Fruit fly (Drosophila melanogaster) whole organism, larva: ENCODE results near the gene Pfrx.

Experiments
- noc ChIP-seq: fragments of 200-800 bp; sonication (Bioruptor generic); optimal IDR thresholded peaks from 3 replicates; lab custom pipeline; 2019; ENCODE audit warnings: missing biosample characterization, mild to moderate bottlenecking, missing genetic modification characterization, moderate library complexity

Pfrx gene

DNA sequence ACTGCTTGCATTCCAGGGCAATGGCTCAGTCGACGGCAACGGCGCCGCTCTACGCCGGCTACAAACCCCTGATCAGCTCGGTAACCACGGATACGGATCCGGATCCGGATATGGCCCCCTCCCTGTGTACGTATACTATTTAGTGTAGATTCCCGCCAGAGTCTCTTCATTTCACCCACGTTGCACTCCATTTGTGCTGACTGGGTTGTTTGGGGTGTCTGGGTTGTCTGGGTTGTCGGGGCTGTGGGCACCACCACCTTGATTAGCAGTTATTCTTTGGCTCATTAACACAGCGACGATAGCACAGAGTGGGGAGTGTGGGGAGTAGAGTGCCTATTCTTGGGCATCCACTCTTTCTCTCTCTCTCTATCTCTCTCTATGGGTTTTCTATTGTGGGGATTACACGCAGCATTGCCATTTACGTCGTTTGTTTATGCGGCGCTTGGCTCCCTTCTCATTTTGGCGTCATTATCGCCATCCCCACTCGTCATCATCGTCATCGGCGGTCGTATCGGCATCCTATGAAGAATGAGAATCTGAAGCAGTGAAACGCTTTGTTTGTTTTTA, 3.5 kb downstream of the Pfrx start:
- no peak for TF ChIP-seq noc (tag; lab: Kevin White, UChicago)

DNA sequence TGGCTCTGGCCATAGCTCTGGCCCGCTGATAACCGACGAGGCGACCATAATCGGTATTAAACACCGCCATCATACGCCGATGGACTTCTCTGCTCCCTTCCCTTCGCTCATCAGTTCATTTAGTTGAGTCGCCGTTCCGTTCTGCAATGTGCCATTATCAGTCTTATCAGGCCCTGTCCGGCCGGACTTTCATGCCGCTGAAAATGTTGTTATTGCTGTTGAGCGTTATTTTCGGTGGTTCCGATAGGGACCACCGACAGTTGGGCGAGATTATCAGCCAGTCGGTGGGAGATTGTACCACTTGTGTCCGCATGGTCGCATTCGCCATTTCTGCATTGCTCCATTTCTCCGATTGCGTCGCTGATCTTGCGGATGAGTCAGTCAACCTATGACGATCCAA, 6.0 kb downstream of the Pfrx start:
- peak; percentile 10 for TF ChIP-seq noc (tag; lab: Kevin White, UChicago)

DNA sequence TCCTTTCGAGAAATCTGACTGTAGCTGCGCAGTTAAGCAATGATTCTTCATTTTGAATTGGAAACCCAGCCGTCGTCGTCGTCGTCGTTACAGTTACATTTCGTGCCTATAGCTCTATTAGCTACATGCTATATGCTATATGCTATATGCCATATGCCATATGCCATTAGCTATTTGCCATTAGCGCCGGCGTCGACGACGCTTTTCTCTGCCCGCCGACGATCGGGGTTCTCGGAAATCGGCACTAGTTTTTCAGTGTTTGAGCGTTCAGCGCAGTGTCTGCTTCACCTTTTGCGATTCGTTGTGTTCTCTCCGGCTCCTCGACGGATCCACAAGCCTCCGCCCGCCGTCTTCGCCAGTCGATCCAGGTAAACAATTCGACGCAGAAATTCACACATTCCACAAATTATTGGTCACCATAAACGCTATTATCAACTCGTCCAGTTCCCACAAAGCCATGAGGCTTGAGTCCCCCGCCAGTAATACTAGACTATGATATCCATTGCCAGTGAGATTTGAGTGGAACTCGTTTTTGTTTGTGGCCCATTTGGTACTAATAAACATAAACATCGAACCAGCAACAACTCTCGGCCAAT, 9.0 kb downstream of the Pfrx start:
- no peak for TF ChIP-seq noc (tag; lab: Kevin White, UChicago)

DNA sequence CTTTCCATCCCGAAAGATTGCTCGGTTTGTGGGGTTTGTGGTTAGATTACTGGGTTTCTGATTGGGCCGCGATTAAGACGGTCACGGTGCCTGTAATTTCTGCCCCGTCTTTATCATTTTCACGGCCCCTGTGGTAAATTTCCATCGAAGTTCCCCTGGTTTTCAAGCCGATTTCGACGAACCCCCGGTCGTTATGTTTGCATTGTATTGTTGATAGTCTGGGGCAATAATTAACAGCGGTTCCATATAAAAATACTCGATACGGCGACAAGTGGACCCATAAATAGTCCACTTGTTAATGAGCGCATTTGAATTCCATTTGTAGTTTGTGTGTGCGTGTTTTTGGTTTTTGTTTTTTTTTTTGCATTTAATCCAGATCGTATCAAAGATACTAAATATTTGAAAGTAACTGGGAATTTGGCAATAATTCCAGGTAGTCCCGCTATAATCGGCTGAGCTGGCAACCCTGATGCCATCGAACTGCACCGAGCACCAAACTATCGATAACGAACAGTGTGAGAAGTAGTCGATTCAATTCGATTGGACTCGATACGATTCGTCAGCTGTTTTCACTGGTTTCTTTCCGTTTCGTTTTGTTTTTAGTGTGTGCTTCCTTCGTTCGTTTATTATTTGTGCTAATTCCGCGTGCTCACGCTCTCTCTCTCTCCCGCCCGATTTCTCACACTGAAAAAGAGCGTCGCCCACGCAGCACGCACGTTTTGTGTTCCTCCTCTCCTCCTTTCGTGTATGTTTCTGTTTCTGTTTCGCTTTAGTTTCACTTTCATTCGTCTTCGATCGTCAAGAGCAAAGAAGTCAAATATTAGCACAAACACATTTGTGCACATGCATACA, 10.3 kb downstream of the Pfrx start:
- TF ChIP-seq noc (tag; lab: Kevin White, UChicago) = peak; percentile 58

DNA sequence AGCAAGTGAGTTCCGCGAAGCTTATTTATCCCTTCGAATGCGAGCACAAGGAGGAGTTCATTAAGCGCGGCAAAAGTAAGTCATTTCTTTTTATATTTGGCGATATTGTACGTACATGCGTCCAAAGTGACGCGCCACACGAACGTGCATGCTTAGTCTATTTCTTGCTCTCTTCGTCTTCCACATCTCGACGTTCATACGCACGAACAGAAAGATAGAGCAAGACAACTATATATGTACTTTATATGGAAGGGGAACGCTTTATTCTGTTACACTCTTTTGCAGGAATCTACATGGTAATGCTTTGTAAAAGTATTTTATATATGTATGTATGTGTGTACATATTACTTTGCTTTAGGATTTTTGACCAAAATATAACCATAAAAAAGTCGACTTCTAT, 14.9 kb downstream of the Pfrx start:
- no peak for TF ChIP-seq noc (tag; lab: Kevin White, UChicago)

DNA sequence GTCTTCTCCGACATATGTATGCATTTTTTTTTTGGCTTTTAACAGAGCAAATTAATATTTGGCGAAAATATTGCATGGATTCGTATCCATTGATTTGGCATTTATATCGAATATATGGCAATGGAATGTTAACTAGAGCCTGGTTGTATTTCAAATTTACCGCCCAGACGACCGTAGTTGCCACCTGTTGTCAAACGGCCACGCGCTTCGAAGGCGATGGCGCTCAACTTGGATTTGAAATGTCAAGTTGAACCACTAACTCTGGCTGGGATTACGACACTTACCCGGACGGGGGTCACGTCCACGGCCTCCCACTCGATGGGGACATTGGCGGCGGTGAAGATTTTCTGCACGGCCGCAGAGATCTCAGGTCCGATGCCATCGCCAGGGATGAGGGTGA, 25.1 kb downstream of the Pfrx start:
- no peak for TF ChIP-seq noc (tag; lab: Kevin White, UChicago)

DNA sequence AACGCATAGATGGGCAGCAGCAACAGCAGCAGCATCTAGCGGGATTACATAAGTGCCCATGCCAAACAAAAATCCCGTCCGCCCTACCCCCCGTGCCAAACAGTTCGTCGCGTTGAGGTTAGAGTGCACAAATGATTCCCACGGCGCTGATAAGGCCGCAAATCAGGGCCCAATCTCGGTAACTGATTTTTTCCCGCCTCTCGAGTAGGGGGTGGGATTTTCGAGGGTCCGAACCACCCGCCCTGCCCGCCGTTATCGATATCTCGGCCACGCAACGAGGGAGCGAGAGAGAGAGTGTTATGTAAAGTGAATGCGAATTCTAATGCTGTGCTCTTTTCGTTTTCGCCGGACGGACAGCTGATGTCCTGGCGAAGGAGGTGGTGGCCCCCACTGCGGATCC, 25.6 kb downstream of the Pfrx start:
- TF ChIP-seq noc (tag; lab: Kevin White, UChicago) = no peak

DNA sequence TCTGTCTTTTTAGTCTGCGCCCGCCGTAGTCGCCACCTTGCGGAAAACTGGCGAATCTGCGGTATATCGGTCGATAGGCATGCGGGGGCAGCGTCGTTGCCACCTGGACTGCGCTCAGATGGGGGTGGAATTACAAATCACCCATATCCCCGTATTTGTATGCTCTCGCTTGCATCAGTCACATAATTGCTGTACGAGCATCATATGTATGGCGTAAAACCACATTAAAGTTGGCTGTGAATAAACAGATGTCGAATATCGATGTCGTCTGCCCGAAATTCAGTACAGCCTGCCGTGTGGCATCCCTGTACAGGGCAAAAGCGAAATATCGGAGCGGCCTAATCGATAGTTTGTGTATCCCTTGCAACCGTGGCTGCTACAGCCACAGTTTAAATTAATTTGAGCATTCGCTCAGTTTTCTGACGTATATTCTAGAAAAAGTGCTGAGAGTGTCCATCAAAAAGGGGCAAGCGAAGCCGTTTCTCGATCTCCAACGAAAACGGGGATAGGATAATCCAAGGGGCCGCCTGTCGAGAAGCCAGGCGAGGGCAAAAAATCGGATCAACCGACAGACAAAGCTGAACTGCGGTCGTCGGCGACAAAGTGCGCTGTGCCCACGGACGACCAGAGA, 26.6 kb downstream of the Pfrx start, which contains the start of the genes Idh3a and CoRest:
Gene Idh3a, minus strand, starts transcription at position 58 of the 631 bp plus-strand sequence.
Gene CoRest, plus strand, starts transcription at position 177 of the 631 bp plus-strand sequence.
- no peak for TF ChIP-seq noc (tag; lab: Kevin White, UChicago)

DNA sequence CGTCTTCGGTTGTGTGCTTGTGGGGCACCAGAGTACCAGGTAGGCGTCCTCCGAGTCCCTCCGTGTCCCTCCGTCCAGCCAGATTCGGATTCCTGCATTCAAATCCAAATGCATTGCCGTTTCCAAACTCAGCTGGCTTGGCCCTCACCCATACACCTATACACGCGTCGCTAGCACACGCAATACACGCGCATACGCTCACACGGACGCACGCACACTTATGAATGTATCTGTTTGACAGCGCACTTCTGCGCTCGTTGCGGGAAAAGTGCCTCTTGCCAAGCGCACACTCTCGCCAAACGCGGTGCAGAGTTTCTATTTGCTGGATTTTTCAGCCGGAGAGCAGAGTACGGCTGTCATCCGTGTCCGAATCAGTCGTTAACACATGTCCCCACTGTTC, 27.3 kb downstream of the Pfrx start:
- TF ChIP-seq noc (tag; lab: Kevin White, UChicago) = no peak

DNA sequence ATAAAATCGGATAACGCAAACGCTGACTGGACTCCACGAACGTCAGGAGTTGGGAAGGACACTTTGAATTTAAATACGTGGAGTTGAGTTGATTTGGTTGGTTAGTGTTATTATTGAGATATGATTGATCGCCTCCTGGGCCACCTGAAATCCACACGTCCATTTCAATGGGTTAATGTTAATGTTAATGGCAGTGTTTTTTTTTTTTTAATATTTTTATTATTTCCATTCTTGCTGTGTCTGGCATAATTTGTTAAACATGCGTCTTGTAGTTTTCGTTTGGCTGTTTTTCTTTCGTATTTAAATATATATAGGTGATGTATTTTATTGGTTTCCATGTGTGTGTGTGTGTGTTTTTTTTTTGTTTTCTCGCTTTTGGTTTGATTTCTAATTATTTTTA, 36.3 kb downstream of the Pfrx start, which contains the start of gene CG12231:
Gene CG12231, minus strand, starts transcription at position 101 of the 400 bp plus-strand sequence.
- no peak for TF ChIP-seq noc (tag; lab: Kevin White, UChicago)

DNA sequence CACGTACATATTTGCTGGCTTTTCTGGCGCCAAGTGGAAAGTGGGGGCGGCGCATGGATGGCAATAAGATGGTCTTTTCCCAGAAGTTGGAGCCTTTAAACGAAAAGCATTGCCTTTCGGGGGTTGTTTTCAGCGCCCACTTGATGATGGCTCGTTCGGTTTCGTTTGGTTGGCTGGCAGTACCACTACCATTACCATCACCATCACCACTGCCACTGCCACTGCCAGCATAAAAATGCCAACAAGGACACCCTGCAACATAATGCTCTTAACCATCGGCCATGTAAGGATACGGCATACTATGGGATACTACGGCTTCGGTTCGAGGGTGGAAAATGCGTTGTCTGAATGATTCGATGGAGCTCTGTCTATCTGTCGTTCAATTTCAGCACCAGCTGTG, 40.1 kb downstream of the Pfrx start:
- TF ChIP-seq noc (tag; lab: Kevin White, UChicago) = no peak

DNA sequence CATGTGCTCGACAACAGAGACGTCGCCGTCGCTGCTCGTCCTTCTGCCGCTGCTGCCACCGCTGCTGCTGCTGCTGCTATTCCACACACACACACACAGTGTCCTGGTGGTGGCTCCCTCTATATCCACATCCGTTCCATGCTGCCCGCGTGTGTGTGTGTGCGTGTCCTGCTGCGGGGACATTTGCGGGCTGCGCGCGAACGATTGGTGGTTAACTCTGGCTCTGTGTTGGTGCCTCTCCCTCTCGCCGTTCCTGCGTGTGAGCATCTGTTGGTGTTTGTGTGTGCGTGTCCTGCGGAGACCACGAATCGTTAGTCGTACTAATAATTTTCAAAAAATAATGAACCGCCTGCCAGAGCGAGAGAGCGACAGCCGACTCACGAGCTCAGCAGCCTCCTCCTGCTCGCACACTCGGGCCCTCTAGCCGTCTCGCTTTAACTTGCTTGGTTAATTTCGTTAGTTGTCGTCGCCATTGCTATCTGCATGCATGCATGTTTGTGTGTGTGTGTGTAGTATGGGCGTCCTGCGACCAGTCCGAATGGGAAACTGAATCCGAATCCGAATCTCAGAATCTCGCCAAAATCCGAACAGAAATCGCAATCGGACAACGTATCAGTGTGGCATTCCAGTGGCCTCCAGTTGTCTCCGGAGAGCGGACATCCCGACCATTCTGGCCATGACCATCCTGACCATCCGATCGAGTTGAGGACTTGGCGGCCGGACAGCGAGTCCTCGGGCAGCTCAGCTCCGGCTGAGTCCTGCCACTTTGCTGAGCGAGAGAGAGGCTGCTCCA, 50.8 kb downstream of the Pfrx start:
- TF ChIP-seq noc (tag; lab: Kevin White, UChicago) = no peak

DNA sequence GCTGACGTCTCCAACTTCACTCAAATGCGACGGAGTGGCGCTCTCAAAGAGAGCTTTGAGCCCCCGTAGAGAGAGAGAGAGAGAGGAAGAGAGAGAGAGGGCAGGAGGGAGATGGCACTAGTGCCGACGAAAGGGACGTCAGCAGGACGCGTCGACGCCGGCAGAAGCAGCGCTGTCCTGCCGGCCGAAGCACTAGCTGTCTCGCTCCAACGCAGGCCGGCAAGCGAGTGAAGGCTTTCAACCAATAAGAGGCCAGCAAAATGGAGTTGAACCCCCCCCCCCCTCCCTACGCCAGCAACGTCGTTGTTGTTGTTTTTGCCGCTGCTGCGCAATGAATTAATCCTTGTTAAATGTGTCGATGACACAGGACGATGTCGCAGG, 51.3 kb downstream of the Pfrx start:
- no peak for TF ChIP-seq noc (tag; lab: Kevin White, UChicago)

DNA sequence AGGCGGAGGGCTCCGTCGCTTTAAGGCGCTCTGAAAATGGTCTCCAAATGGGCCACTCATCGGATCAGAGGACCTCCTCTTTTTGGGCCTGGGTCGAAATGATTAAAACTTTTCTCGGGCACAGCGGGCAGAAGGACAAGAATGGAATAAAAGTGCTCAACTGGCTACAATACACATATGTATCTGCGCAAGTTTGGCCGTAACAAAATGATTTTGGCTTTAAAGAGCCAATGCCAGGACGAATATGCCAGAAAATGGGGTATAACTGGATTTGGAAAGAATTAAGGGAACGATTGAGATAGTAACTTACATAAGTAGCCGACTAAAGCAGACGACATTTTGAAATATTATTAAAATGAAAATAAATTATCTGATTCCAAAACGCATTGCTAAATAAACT, 52.1 kb downstream of the Pfrx start, which contains the start of gene CG32532:
Gene CG32532, minus strand, starts transcription at position 101 of the 400 bp plus-strand sequence.
- no peak for TF ChIP-seq noc (tag; lab: Kevin White, UChicago)

DNA sequence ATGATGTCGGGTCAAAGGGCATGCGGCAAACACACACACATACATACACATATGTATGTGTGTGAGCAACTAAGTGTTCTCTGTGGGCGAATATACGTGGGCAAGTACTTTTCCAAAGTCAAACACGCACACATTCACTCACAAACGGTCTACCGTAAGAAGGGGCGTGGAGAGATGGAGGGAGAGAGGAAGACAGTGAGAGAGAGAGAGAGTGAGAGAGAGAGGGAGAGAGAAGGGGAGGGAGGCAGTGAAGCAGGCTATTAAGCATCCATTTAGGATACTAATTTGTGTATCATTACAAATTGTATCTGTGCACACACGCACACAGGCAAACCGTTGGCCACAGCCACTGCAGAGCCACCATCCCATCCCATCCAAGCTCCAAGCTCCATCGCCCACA, 53.1 kb downstream of the Pfrx start:
- TF ChIP-seq noc (tag; lab: Kevin White, UChicago) = no peak
